Fruit fly (Drosophila melanogaster): ENCODE measurements around the gene CG13458.

The CG13458 gene

dm6 chr3L:15116536-15116935 lies 3.2 kb downstream of the CG13458 start, which contains the start of gene Cep135 (continued):
- TF ChIP-seq lola (GFP tag; optimal IDR thresholded peaks at IDR 0.05) (no peak), CG6654 (GFP tag; optimal IDR thresholded peaks at IDR 0.05) (no peak), CG14860 (GFP tag; IDR thresholded peaks at IDR 0.05; ENCODE audit: partially characterized antibody) (peak; percentile 86), CG4730 (GFP tag; IDR thresholded peaks at IDR 0.05) (no peak), wor (GFP tag; IDR thresholded peaks at IDR 0.05) (no peak), Chrac-16 (GFP tag; optimal IDR thresholded peaks at IDR 0.05) (no peak), en (GFP tag; optimal IDR thresholded peaks at IDR 0.05) (no peak), tll (GFP tag; optimal IDR thresholded peaks at IDR 0.05) (no peak), Gsc (GFP tag; IDR thresholded peaks at IDR 0.05) (no peak), CG6854 (GFP tag; optimal IDR thresholded peaks at IDR 0.05) (no peak), CG42726 (GFP tag; IDR thresholded peaks at IDR 0.05; ENCODE audit: partially characterized antibody) (peak; percentile 51; the same call in 1 of the 2 replicates), Rfx (GFP tag; IDR thresholded peaks at IDR 0.05) (no peak), nerfin-2 (GFP tag; IDR thresholded peaks at IDR 0.05; ENCODE audit: partially characterized antibody) (peak; percentile 92), B-H2 (GFP tag; optimal IDR thresholded peaks at IDR 0.05) (no peak), CG10366 (GFP tag; IDR thresholded peaks at IDR 0.05) (no peak), amos (GFP tag; IDR thresholded peaks at IDR 0.05; ENCODE audit: partially characterized antibody) (peak; percentile 80; the same call in 1 of the 2 replicates), unc-4 (GFP tag; IDR thresholded peaks at IDR 0.05; ENCODE audit: partially characterized antibody) (peak; percentile 80), chinmo (GFP tag; IDR thresholded peaks at IDR 0.05; ENCODE audit: partially characterized antibody) (peak; percentile 86; the same call in 2 of the 4 replicates), ato (GFP tag; IDR thresholded peaks at IDR 0.05; ENCODE audit: partially characterized antibody) (peak; percentile 92), CG15601 (tag; optimal IDR thresholded peaks at IDR 0.05) (peak; percentile 100), YL-1 (GFP tag; optimal IDR thresholded peaks at IDR 0.05) (peak; percentile 20), B-H1 (GFP tag; IDR thresholded peaks at IDR 0.05) (no peak), hb (GFP tag; IDR thresholded peaks at IDR 0.05; ENCODE audit: partially characterized antibody) (peak; percentile 85), Doc3 (GFP tag; IDR thresholded peaks at IDR 0.05; ENCODE audit: partially characterized antibody) (peak; percentile 82), Xrp1 (GFP tag; IDR thresholded peaks at IDR 0.05) (no peak), Dip3 (GFP tag; optimal IDR thresholded peaks at IDR 0.05) (no peak), sob (GFP tag; IDR thresholded peaks at IDR 0.05) (no peak), BtbVII (GFP tag; optimal IDR thresholded peaks at IDR 0.05) (no peak), Atf6 (GFP tag; IDR thresholded peaks at IDR 0.05) (no peak), vnd (GFP tag; IDR thresholded peaks at IDR 0.05; ENCODE audit: partially characterized antibody) (peak; percentile 82), gsb (GFP tag; IDR thresholded peaks at IDR 0.05) (no peak), Dip2 (GFP tag; IDR thresholded peaks at IDR 0.05) (no peak), Camta (GFP tag; optimal IDR thresholded peaks at IDR 0.05) (no peak), CG11398 (GFP tag; optimal IDR thresholded peaks at IDR 0.05) (no peak), CG13287 (GFP tag; IDR thresholded peaks at IDR 0.05; ENCODE audit: partially characterized antibody) (peak; percentile 96), CG13894 (tag; optimal IDR thresholded peaks at IDR 0.05) (no peak), CG4424 (GFP tag; optimal IDR thresholded peaks at IDR 0.05) (no peak), Atf-2 (GFP tag; optimal IDR thresholded peaks at IDR 0.05) (no peak), prd (optimal IDR thresholded peaks at IDR 0.05) (no peak), prd (GFP tag; IDR thresholded peaks at IDR 0.05) (no peak), CG16779 (GFP tag; IDR thresholded peaks at IDR 0.05) (no peak), nom (GFP tag; optimal IDR thresholded peaks at IDR 0.05) (peak; percentile 0), CG4360 (GFP tag; IDR thresholded peaks at IDR 0.05) (no peak), CG7963 (GFP tag; IDR thresholded peaks at IDR 0.05; ENCODE audit: partially characterized antibody) (peak; percentile 86), Dp (GFP tag; optimal IDR thresholded peaks at IDR 0.05) (peak; percentile 81), phol (tag; optimal IDR thresholded peaks at IDR 0.05) (peak; percentile 3), disco-r (GFP tag; optimal IDR thresholded peaks at IDR 0.05) (no peak), CG8281 (tag; optimal IDR thresholded peaks at IDR 0.05) (no peak), ATbp (GFP tag; optimal IDR thresholded peaks at IDR 0.05) (no peak), CG4820 (GFP tag; optimal IDR thresholded peaks at IDR 0.05) (no peak)

Measured in whole organism, embryonic.